Fruit fly (Drosophila melanogaster): ENCODE measurements around the gene CG44098.
A peak's percentile ranks its signal among the peaks of the same experiment; 100 is the strongest.

Gene CG44098

dm6 chr3R:4821098-4821605 lies 48.2 kb upstream of the CG44098 start, which contains the start of gene CG14657 (continued):
- no peak for TF ChIP-seq abd-A (tag; optimal IDR thresholded peaks at IDR 0.05)
- TF ChIP-seq stwl (tag; optimal IDR thresholded peaks at IDR 0.05): peak; percentile 94
- no peak for TF ChIP-seq CG15011 (GFP tag; optimal IDR thresholded peaks at IDR 0.05)
- no peak for TF ChIP-seq CG13123 (GFP tag; optimal IDR thresholded peaks at IDR 0.05)
- no peak for TF ChIP-seq Mrtf (GFP tag; IDR thresholded peaks at IDR 0.05)
- TF ChIP-seq tin (GFP tag; optimal IDR thresholded peaks at IDR 0.05): no peak
- TF ChIP-seq E2f2 (GFP tag; IDR thresholded peaks at IDR 0.05): peak; percentile 96
- TF ChIP-seq row (GFP tag; IDR thresholded peaks at IDR 0.05): peak; percentile 21; the same call in 1 of the 3 replicates
- no peak for TF ChIP-seq fd96Cb (tag; optimal IDR thresholded peaks at IDR 0.05)
- TF ChIP-seq Stat92E (GFP tag; optimal IDR thresholded peaks at IDR 0.05): peak in 1 of 3 experiments; percentile 90
- TF ChIP-seq tx (GFP tag; optimal IDR thresholded peaks at IDR 0.05): peak; percentile 10
- no peak for TF ChIP-seq cato (GFP tag; optimal IDR thresholded peaks at IDR 0.05; ENCODE audit: borderline replicate concordance)
- TF ChIP-seq unc-4 (GFP tag; IDR thresholded peaks at IDR 0.05; ENCODE audit: partially characterized antibody): peak; percentile 97
- no peak for TF ChIP-seq croc (GFP tag; conservative IDR thresholded peaks at IDR 0.05)
- no peak for TF ChIP-seq B-H2 (GFP tag; optimal IDR thresholded peaks at IDR 0.05)
- TF ChIP-seq Atf-2 (GFP tag; optimal IDR thresholded peaks at IDR 0.05): no peak
- TF ChIP-seq Dfd (GFP tag; optimal IDR thresholded peaks at IDR 0.05): no peak
- no peak for TF ChIP-seq dmrt99B (tag; optimal IDR thresholded peaks at IDR 0.05)
- TF ChIP-seq sim (GFP tag; IDR thresholded peaks at IDR 0.05): no peak
- no peak for TF ChIP-seq tup (GFP tag; optimal IDR thresholded peaks at IDR 0.05)
- TF ChIP-seq Poxn (GFP tag; IDR thresholded peaks at IDR 0.05): no peak
- TF ChIP-seq gcm (GFP tag; optimal IDR thresholded peaks at IDR 0.05): peak; percentile 82
- no peak for TF ChIP-seq Doc2 (GFP tag; IDR thresholded peaks at IDR 0.05)
- no peak for TF ChIP-seq gcm2 (GFP tag; optimal IDR thresholded peaks at IDR 0.05)
- TF ChIP-seq CG13424 (tag; optimal IDR thresholded peaks at IDR 0.05): peak; percentile 2
- TF ChIP-seq CoRest (tag; optimal IDR thresholded peaks at IDR 0.05): no peak
- TF ChIP-seq CG4360 (GFP tag; IDR thresholded peaks at IDR 0.05): no peak
- no peak for TF ChIP-seq Mad (GFP tag; optimal IDR thresholded peaks at IDR 0.05)
- TF ChIP-seq CG11560 (tag; IDR thresholded peaks at IDR 0.05): no peak
- TF ChIP-seq MBD-R2 (GFP tag; IDR thresholded peaks at IDR 0.05): peak; percentile 62
- peak; percentile 89 for TF ChIP-seq Doc3 (GFP tag; IDR thresholded peaks at IDR 0.05; ENCODE audit: partially characterized antibody)
- TF ChIP-seq sens (GFP tag): no peak
- no peak for TF ChIP-seq kni (GFP tag; optimal IDR thresholded peaks at IDR 0.05)
- no peak for TF ChIP-seq ATbp (GFP tag; optimal IDR thresholded peaks at IDR 0.05)
- no peak for TF ChIP-seq cas (GFP tag; IDR thresholded peaks at IDR 0.05)
- no peak for TF ChIP-seq grn (GFP tag; optimal IDR thresholded peaks at IDR 0.05)
- no peak for TF ChIP-seq CG2889 (GFP tag; IDR thresholded peaks at IDR 0.05)
- TF ChIP-seq Dad (GFP tag; optimal IDR thresholded peaks at IDR 0.05): no peak
- TF ChIP-seq CG17359 (tag; optimal IDR thresholded peaks at IDR 0.05): no peak
- peak; percentile 98 for TF ChIP-seq Dll (GFP tag; IDR thresholded peaks at IDR 0.05; ENCODE audit: partially characterized antibody)
- TF ChIP-seq rib (GFP tag; IDR thresholded peaks at IDR 0.05): no peak
- TF ChIP-seq nerfin-1 (tag; optimal IDR thresholded peaks at IDR 0.05): peak; percentile 15
- TF ChIP-seq CG32532 (GFP tag; IDR thresholded peaks at IDR 0.05): no peak
- no peak for TF ChIP-seq oc (tag; optimal IDR thresholded peaks at IDR 0.05)
- peak; percentile 96 for TF ChIP-seq Lhr (GFP tag; optimal IDR thresholded peaks at IDR 0.05)
- no peak for TF ChIP-seq CG5953 (GFP tag; IDR thresholded peaks at IDR 0.05)
- TF ChIP-seq grau (tag; optimal IDR thresholded peaks at IDR 0.05): no peak
- TF ChIP-seq vvl (GFP tag; IDR thresholded peaks at IDR 0.05): no peak
- TF ChIP-seq trh (GFP tag; optimal IDR thresholded peaks at IDR 0.05): no peak
- no peak for TF ChIP-seq Usf (GFP tag; optimal IDR thresholded peaks at IDR 0.05)
- TF ChIP-seq H2.0 (GFP tag; IDR thresholded peaks at IDR 0.05): no peak
- TF ChIP-seq CG1024 (GFP tag; IDR thresholded peaks at IDR 0.05): no peak
